Worm (Caenorhabditis elegans): ENCODE measurements around the gene Y54F10BM.3.
"Not testable (repeated sequence)": the region's sequence is repeated elsewhere in the genome, so short reads cannot be mapped to it uniquely, and the experiment has no call there.

Gene Y54F10BM.3

ce11 chrIII:2253027-2253499, 28.8 kb upstream of the Y54F10BM.3 start, which contains the start of gene fbxa-73:
fbxa-73 (plus strand) TSS chrIII:2253449.
- TF ChIP-seq med-1 (GFP tag; optimal IDR thresholded peaks at IDR 0.05; ENCODE audit: insufficient read depth) (no peak), cog-1 (tag; optimal IDR thresholded peaks at IDR 0.05) (no peak), tab-1 (GFP tag; IDR thresholded peaks at IDR 0.05) (no peak), T22C8.4 (GFP tag; IDR thresholded peaks at IDR 0.05) (no peak), ztf-29 (GFP tag; IDR thresholded peaks at IDR 0.05) (no peak), ztf-23 (GFP tag; IDR thresholded peaks at IDR 0.05) (no peak), ref-1 (GFP tag; conservative IDR thresholded peaks at IDR 0.05) (no peak), klf-2 (GFP tag; conservative IDR thresholded peaks at IDR 0.05) (no peak), flt-1 (GFP tag; IDR thresholded peaks at IDR 0.05) (no peak)

ce11 chrIII:2255522-2255921, 26.3 kb upstream of the Y54F10BM.3 start, which contains the start of gene fbxa-71:
fbxa-71 (plus strand) TSS chrIII:2255822.
- TF ChIP-seq ref-1 (GFP tag; conservative IDR thresholded peaks at IDR 0.05) (no peak), ztf-23 (GFP tag; IDR thresholded peaks at IDR 0.05) (no peak), ztf-29 (GFP tag; IDR thresholded peaks at IDR 0.05) (no peak), klf-2 (GFP tag; conservative IDR thresholded peaks at IDR 0.05) (no peak), cog-1 (tag; optimal IDR thresholded peaks at IDR 0.05) (no peak), T22C8.4 (GFP tag; IDR thresholded peaks at IDR 0.05) (no peak), flt-1 (GFP tag; IDR thresholded peaks at IDR 0.05) (no peak), tab-1 (GFP tag; IDR thresholded peaks at IDR 0.05) (no peak), med-1 (GFP tag; optimal IDR thresholded peaks at IDR 0.05; ENCODE audit: insufficient read depth) (no peak)

ce11 chrIII:2258863-2259262, 23.0 kb upstream of the Y54F10BM.3 start, which contains the start of gene fbxa-43:
fbxa-43 (minus strand) TSS chrIII:2258963.
- TF ChIP-seq T22C8.4 (GFP tag; IDR thresholded peaks at IDR 0.05) (no peak), med-1 (GFP tag; optimal IDR thresholded peaks at IDR 0.05; ENCODE audit: insufficient read depth) (no peak), tab-1 (GFP tag; IDR thresholded peaks at IDR 0.05) (no peak), ref-1 (GFP tag; conservative IDR thresholded peaks at IDR 0.05) (no peak), ztf-23 (GFP tag; IDR thresholded peaks at IDR 0.05) (no peak), flt-1 (GFP tag; IDR thresholded peaks at IDR 0.05) (no peak), cog-1 (tag; optimal IDR thresholded peaks at IDR 0.05) (no peak), klf-2 (GFP tag; conservative IDR thresholded peaks at IDR 0.05) (no peak), ztf-29 (GFP tag; IDR thresholded peaks at IDR 0.05) (no peak)

ce11 chrIII:2259329-2259728, 22.5 kb upstream of the Y54F10BM.3 start:
- no peak for TF ChIP-seq ztf-29 (GFP tag; IDR thresholded peaks at IDR 0.05)
- TF ChIP-seq ref-1 (GFP tag; conservative IDR thresholded peaks at IDR 0.05), result no peak
- TF ChIP-seq tab-1 (GFP tag; IDR thresholded peaks at IDR 0.05), result no peak
- TF ChIP-seq flt-1 (GFP tag; IDR thresholded peaks at IDR 0.05), result no peak
- TF ChIP-seq T22C8.4 (GFP tag; IDR thresholded peaks at IDR 0.05), result no peak
- TF ChIP-seq klf-2 (GFP tag; conservative IDR thresholded peaks at IDR 0.05), result no peak
- TF ChIP-seq cog-1 (tag; optimal IDR thresholded peaks at IDR 0.05), result no peak

- not testable (repeated sequence) for TF ChIP-seq med-1 (GFP tag; optimal IDR thresholded peaks at IDR 0.05; ENCODE audit: insufficient read depth); ztf-29 (GFP tag; IDR thresholded peaks at IDR 0.05); T22C8.4 (GFP tag; IDR thresholded peaks at IDR 0.05)
Observed at ce11 chrIII:2261353-2261752, 20.5 kb upstream of the Y54F10BM.3 start, which contains the start of gene fbxa-42. fbxa-42 (minus strand) TSS chrIII:2261453.

ce11 chrIII:2262942-2263341, 18.9 kb upstream of the Y54F10BM.3 start, which contains the start of gene Y54F10BM.6:
Y54F10BM.6 (plus strand) TSS chrIII:2263242.
- TF ChIP-seq flt-1 (GFP tag; IDR thresholded peaks at IDR 0.05) (no peak), ref-1 (GFP tag; conservative IDR thresholded peaks at IDR 0.05) (no peak), ztf-23 (GFP tag; IDR thresholded peaks at IDR 0.05) (no peak), cog-1 (tag; optimal IDR thresholded peaks at IDR 0.05) (no peak), klf-2 (GFP tag; conservative IDR thresholded peaks at IDR 0.05) (no peak), T22C8.4 (GFP tag; IDR thresholded peaks at IDR 0.05) (no peak), ztf-29 (GFP tag; IDR thresholded peaks at IDR 0.05) (no peak), med-1 (GFP tag; optimal IDR thresholded peaks at IDR 0.05; ENCODE audit: insufficient read depth) (no peak), tab-1 (GFP tag; IDR thresholded peaks at IDR 0.05) (no peak)

ce11 chrIII:2265986-2266701, 15.7 kb upstream of the Y54F10BM.3 start, which contains the start of gene fbxa-9:
fbxa-9 (plus strand) TSS chrIII:2266651.
- TF ChIP-seq cog-1 (tag; optimal IDR thresholded peaks at IDR 0.05), result no peak
- TF ChIP-seq klf-2 (GFP tag; conservative IDR thresholded peaks at IDR 0.05), result no peak
- TF ChIP-seq ztf-29 (GFP tag; IDR thresholded peaks at IDR 0.05), result no peak
- TF ChIP-seq ref-1 (GFP tag; conservative IDR thresholded peaks at IDR 0.05), result no peak
- TF ChIP-seq ztf-23 (GFP tag; IDR thresholded peaks at IDR 0.05), result no peak
- TF ChIP-seq T22C8.4 (GFP tag; IDR thresholded peaks at IDR 0.05), result no peak
- no peak for TF ChIP-seq tab-1 (GFP tag; IDR thresholded peaks at IDR 0.05)
- TF ChIP-seq flt-1 (GFP tag; IDR thresholded peaks at IDR 0.05), result no peak
- TF ChIP-seq med-1 (GFP tag; optimal IDR thresholded peaks at IDR 0.05; ENCODE audit: insufficient read depth), result no peak

ce11 chrIII:2272075-2272474, 9.8 kb upstream of the Y54F10BM.3 start, which contains the start of gene fbxa-48:
fbxa-48 (minus strand) TSS chrIII:2272175.
- TF ChIP-seq flt-1 (GFP tag; IDR thresholded peaks at IDR 0.05) (no peak), med-1 (GFP tag; optimal IDR thresholded peaks at IDR 0.05; ENCODE audit: insufficient read depth) (no peak), ztf-29 (GFP tag; IDR thresholded peaks at IDR 0.05) (no peak)

- no peak for TF ChIP-seq med-1 (GFP tag; optimal IDR thresholded peaks at IDR 0.05; ENCODE audit: insufficient read depth)
- TF ChIP-seq cog-1 (tag; optimal IDR thresholded peaks at IDR 0.05), result no peak
- no peak for TF ChIP-seq klf-2 (GFP tag; conservative IDR thresholded peaks at IDR 0.05)
- no peak for TF ChIP-seq ref-1 (GFP tag; conservative IDR thresholded peaks at IDR 0.05)
- TF ChIP-seq tab-1 (GFP tag; IDR thresholded peaks at IDR 0.05), result no peak
- no peak for TF ChIP-seq ztf-29 (GFP tag; IDR thresholded peaks at IDR 0.05)
Observed at ce11 chrIII:2272732-2273131, 9.1 kb upstream of the Y54F10BM.3 start, which contains the start of gene fbxa-39. fbxa-39 (plus strand) TSS chrIII:2273032.
